Fruit fly (Drosophila melanogaster): Measurements from ENCODE around the gene CG11893.

dm6 chr3R:25283209-25283670 is 6.4 kb upstream of the CG11893 start, which contains the start of gene CG31300:
- TF ChIP-seq CTCF (optimal IDR thresholded peaks at IDR 0.05) = no peak
- TF ChIP-seq CG8478 (optimal IDR thresholded peaks at IDR 0.05) = no peak
